Worm (Caenorhabditis elegans): ENCODE results near the gene C23H5.12.

C23H5.12 gene

ce11 chrIV:2133431-2133940, at the start of gene C23H5.12:
TSS of gene C23H5.12 (plus strand) at chrIV:2133481.
- no peak for TF ChIP-seq mab-5 (tag; optimal IDR thresholded peaks at IDR 0.05)
- TF ChIP-seq nhr-6 (tag; optimal IDR thresholded peaks at IDR 0.05): no peak
- TF ChIP-seq gmeb-1 (tag; optimal IDR thresholded peaks at IDR 0.05): no peak
- TF ChIP-seq snpc-4 (tag; optimal IDR thresholded peaks at IDR 0.05): no peak
- no peak for TF ChIP-seq peb-1 (tag; optimal IDR thresholded peaks at IDR 0.05)
- TF ChIP-seq lsy-2 (tag; optimal IDR thresholded peaks at IDR 0.05): no peak
- TF ChIP-seq ztf-4 (tag; optimal IDR thresholded peaks at IDR 0.05): no peak
- TF ChIP-seq nhr-12 (tag; optimal IDR thresholded peaks at IDR 0.05): no peak
- TF ChIP-seq nhr-21 (tag; optimal IDR thresholded peaks at IDR 0.05): no peak
- no peak for TF ChIP-seq unc-62 (GFP tag; optimal IDR thresholded peaks at IDR 0.05)

- no peak for TF ChIP-seq C34F6.9 (tag; optimal IDR thresholded peaks at IDR 0.05)
- no peak for TF ChIP-seq alr-1 (tag; optimal IDR thresholded peaks at IDR 0.05)
- no peak for TF ChIP-seq aly-2 (tag; optimal IDR thresholded peaks at IDR 0.05)
- TF ChIP-seq ceh-16 (tag; optimal IDR thresholded peaks at IDR 0.05): no peak
- no peak for TF ChIP-seq snpc-4 (tag; optimal IDR thresholded peaks at IDR 0.05)
Observed at ce11 chrIV:2083734-2084133, 49.5 kb upstream of the C23H5.12 start, which contains the start of gene mca-2. TSS of gene mca-2 (plus strand) at chrIV:2084034.

DNA sequence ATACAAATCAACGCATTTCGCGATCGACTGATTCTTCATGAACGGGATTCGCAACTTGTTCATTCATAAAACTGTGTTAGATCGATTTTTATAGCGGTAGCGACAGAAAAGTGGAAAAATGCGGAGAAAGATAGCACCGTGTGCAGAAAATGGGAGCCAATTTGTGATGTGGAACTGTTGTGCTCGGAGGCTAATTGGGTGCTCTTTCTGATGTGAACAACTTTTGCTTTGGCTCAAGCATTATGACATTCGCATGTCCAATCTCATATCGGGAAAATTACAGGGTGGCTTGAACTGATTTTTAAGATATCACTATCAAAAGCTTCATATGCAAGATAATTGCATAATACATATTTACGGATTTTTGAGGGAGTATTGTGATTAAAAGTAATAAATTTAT, 33.5 kb upstream of the C23H5.12 start, which contains the start of gene C23H5.11:
Gene C23H5.11, minus strand, starts transcription at position 101 of the 400 bp plus-strand sequence.
- TF ChIP-seq ama-1 (optimal IDR thresholded peaks at IDR 0.05): no peak
- no peak for TF ChIP-seq sma-9 (GFP tag; optimal IDR thresholded peaks at IDR 0.05)
- TF ChIP-seq sma-9 (tag; optimal IDR thresholded peaks at IDR 0.05): no peak
- TF ChIP-seq blmp-1 (tag; optimal IDR thresholded peaks at IDR 0.05; ENCODE audit: insufficient read depth): no peak
- TF ChIP-seq ztf-11 (tag; optimal IDR thresholded peaks at IDR 0.05): no peak
- no peak for TF ChIP-seq dmd-4 (tag; optimal IDR thresholded peaks at IDR 0.05)
- no peak for TF ChIP-seq mdl-1 (tag; optimal IDR thresholded peaks at IDR 0.05)
- TF ChIP-seq alr-1 (tag; optimal IDR thresholded peaks at IDR 0.05): no peak
- no peak for TF ChIP-seq nhr-11 (tag; optimal IDR thresholded peaks at IDR 0.05)
- TF ChIP-seq unc-62 (GFP tag; optimal IDR thresholded peaks at IDR 0.05): no peak

DNA sequence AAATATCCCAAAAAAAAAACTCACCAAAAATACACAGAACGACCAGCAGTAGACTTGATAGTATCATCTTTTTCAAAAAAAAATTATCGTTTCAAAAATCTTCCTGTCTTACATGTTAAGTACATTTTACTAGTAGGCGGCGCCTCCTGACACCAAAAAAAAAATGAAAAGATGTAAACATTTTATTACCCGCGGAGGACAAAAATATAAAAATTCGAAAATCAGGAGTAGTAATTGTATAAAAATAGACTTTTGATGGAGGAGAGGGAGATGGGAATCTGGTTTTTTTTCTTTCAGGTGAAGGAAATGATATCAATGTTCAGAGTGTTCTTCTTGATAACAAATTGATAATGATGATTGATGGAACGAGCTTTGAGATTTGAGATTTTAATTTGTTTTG, 30.5 kb upstream of the C23H5.12 start, which contains the start of gene C23H5.15:
Gene C23H5.15, minus strand, starts transcription at position 101 of the 400 bp plus-strand sequence.
- TF ChIP-seq mbf-1 (tag; optimal IDR thresholded peaks at IDR 0.05) (no peak), peb-1 (tag; optimal IDR thresholded peaks at IDR 0.05) (no peak), nhr-6 (tag; optimal IDR thresholded peaks at IDR 0.05) (no peak), nhr-25 (tag; optimal IDR thresholded peaks at IDR 0.05) (no peak), ztf-1 (GFP tag; conservative IDR thresholded peaks at IDR 0.05) (no peak), alr-1 (tag; optimal IDR thresholded peaks at IDR 0.05) (no peak), mdl-1 (tag; optimal IDR thresholded peaks at IDR 0.05) (no peak), mab-5 (tag; optimal IDR thresholded peaks at IDR 0.05) (no peak), aly-2 (tag; optimal IDR thresholded peaks at IDR 0.05) (no peak), egl-27 (tag; optimal IDR thresholded peaks at IDR 0.05) (no peak), R02D3.7 (tag; optimal IDR thresholded peaks at IDR 0.05) (no peak), sma-9 (GFP tag; optimal IDR thresholded peaks at IDR 0.05) (no peak), sma-9 (tag; optimal IDR thresholded peaks at IDR 0.05) (no peak), ztf-4 (tag; optimal IDR thresholded peaks at IDR 0.05) (no peak), unc-39 (tag; optimal IDR thresholded peaks at IDR 0.05) (no peak), elt-3 (tag; optimal IDR thresholded peaks at IDR 0.05) (no peak), elt-1 (tag; optimal IDR thresholded peaks at IDR 0.05) (no peak), unc-55 (GFP tag; optimal IDR thresholded peaks at IDR 0.05) (no peak), F13H6.1 (tag; optimal IDR thresholded peaks at IDR 0.05) (no peak), lin-13 (GFP tag; optimal IDR thresholded peaks at IDR 0.05) (no peak)

ce11 chrIV:2106708-2107107, 26.6 kb upstream of the C23H5.12 start:
- TF ChIP-seq aly-2 (tag; optimal IDR thresholded peaks at IDR 0.05) (no peak), nhr-21 (tag; optimal IDR thresholded peaks at IDR 0.05) (no peak), egl-27 (tag; optimal IDR thresholded peaks at IDR 0.05) (no peak), nhr-12 (tag; optimal IDR thresholded peaks at IDR 0.05) (no peak), nhr-237 (tag; optimal IDR thresholded peaks at IDR 0.05) (no peak), nhr-129 (tag; optimal IDR thresholded peaks at IDR 0.05) (no peak), nhr-10 (tag; optimal IDR thresholded peaks at IDR 0.05) (no peak), ztf-4 (tag; optimal IDR thresholded peaks at IDR 0.05) (no peak), blmp-1 (tag; optimal IDR thresholded peaks at IDR 0.05; ENCODE audit: insufficient read depth) (no peak), sem-4 (tag; optimal IDR thresholded peaks at IDR 0.05) (no peak), lin-11 (tag; optimal IDR thresholded peaks at IDR 0.05) (no peak), ZK546.5 (tag; optimal IDR thresholded peaks at IDR 0.05) (no peak), lin-39 (tag; optimal IDR thresholded peaks at IDR 0.05) (no peak), mbf-1 (tag; optimal IDR thresholded peaks at IDR 0.05) (no peak), elt-1 (tag; optimal IDR thresholded peaks at IDR 0.05) (no peak), zag-1 (tag; optimal IDR thresholded peaks at IDR 0.05) (no peak), ceh-82 (tag; optimal IDR thresholded peaks at IDR 0.05) (no peak), mdl-1 (tag; optimal IDR thresholded peaks at IDR 0.05) (no peak), ama-1 (optimal IDR thresholded peaks at IDR 0.05) (no peak)
